Fruit fly (Drosophila melanogaster) whole organism, embryonic: ENCODE measurements around the gene Nos.

Experiments used
- B-H2 ChIP-seq: fragments of 200-800 bp; sonication (Bioruptor generic); optimal IDR thresholded peaks from 2 replicates; lab custom pipeline; 2018; ENCODE audit warnings: missing biosample characterization, mild to moderate bottlenecking, missing genetic modification characterization
- Bgb ChIP-seq: fragments of 200-800 bp; sonication (Bioruptor generic); IDR thresholded peaks from 2 replicates; pipeline ENCODE4 v1.3.6; 2022; ENCODE audit warnings: missing biosample characterization, missing genetic modification characterization; ENCODE audit not compliant: partially characterized antibody
- CG10274 ChIP-seq: fragments of 200-800 bp; sonication (Bioruptor generic); optimal IDR thresholded peaks from 3 replicates; lab custom pipeline; 2017; ENCODE audit warnings: missing biosample characterization, mild to moderate bottlenecking, missing genetic modification characterization
- CG10543 ChIP-seq: fragments of 200-800 bp; sonication (Bioruptor generic); optimal IDR thresholded peaks from 3 replicates; lab custom pipeline; 2017; ENCODE audit warnings: missing biosample characterization, mild to moderate bottlenecking, missing genetic modification characterization, moderate library complexity
- CG12071 ChIP-seq: fragments of 200-800 bp; sonication (Bioruptor generic); optimal IDR thresholded peaks from 3 replicates; lab custom pipeline; 2018; ENCODE audit warnings: missing biosample characterization, mild to moderate bottlenecking, missing genetic modification characterization
- CG1233 ChIP-seq: fragments of 200-800 bp; sonication (Bioruptor generic); optimal IDR thresholded peaks from 4 replicates; lab custom pipeline; 2018; ENCODE audit warnings: missing biosample characterization, mild to moderate bottlenecking, missing genetic modification characterization
- CG13296 ChIP-seq: fragments of 200-800 bp; sonication (Bioruptor generic); optimal IDR thresholded peaks from 3 replicates; lab custom pipeline; 2018; ENCODE audit warnings: missing biosample characterization, mild to moderate bottlenecking, missing genetic modification characterization
- CG17359 ChIP-seq: fragments of 200-800 bp; sonication (Bioruptor generic); optimal IDR thresholded peaks from 3 replicates; lab custom pipeline; 2018; ENCODE audit warnings: missing biosample characterization, mild to moderate bottlenecking, missing genetic modification characterization, moderate library complexity
- CG2678 ChIP-seq: fragments of 200-800 bp; sonication (Bioruptor generic); optimal IDR thresholded peaks from 3 replicates; lab custom pipeline; 2019; ENCODE audit warnings: missing biosample characterization, mild to moderate bottlenecking, missing genetic modification characterization, moderate library complexity
- CG32767 ChIP-seq: fragments of 200-800 bp; sonication (Bioruptor generic); IDR thresholded peaks from 2 replicates; pipeline ENCODE4 v1.3.6; 2022; ENCODE audit warnings: missing biosample characterization, missing genetic modification characterization
- CG42726 ChIP-seq: fragments of 200-800 bp; sonication (Bioruptor generic); IDR thresholded peaks from 2 replicates; pipeline ENCODE4 v1.3.6; 2022; ENCODE audit warnings: missing biosample characterization, missing genetic modification characterization; ENCODE audit not compliant: partially characterized antibody
- CG4707 ChIP-seq: fragments of 200-800 bp; sonication (Bioruptor generic); optimal IDR thresholded peaks from 2 replicates; lab custom pipeline; 2018; ENCODE audit warnings: missing biosample characterization, mild to moderate bottlenecking, missing genetic modification characterization, moderate library complexity
- CG4730 ChIP-seq: fragments of 200-800 bp; sonication (Bioruptor generic); IDR thresholded peaks from 2 replicates; pipeline ENCODE4 v1.3.6; 2022; ENCODE audit warnings: missing biosample characterization, missing genetic modification characterization
- CG5180 ChIP-seq: fragments of 200-800 bp; sonication (Bioruptor generic); optimal IDR thresholded peaks from 3 replicates; lab custom pipeline; 2017; ENCODE audit warnings: missing biosample characterization, missing genetic modification characterization, mild to moderate bottlenecking, moderate library complexity, missing genetic modification reagents
- CG6689 ChIP-seq: fragments of 200-800 bp; sonication (Bioruptor generic); IDR thresholded peaks from 2 replicates; pipeline ENCODE4 v1.3.6; 2022; ENCODE audit warnings: missing biosample characterization, missing genetic modification characterization
- CG6765 ChIP-seq: fragments of 200-800 bp; sonication (Bioruptor generic); optimal IDR thresholded peaks from 3 replicates; lab custom pipeline; 2017; ENCODE audit warnings: missing biosample characterization, mild to moderate bottlenecking, missing genetic modification characterization
- CG6791 ChIP-seq: fragments of 200-800 bp; sonication (Bioruptor generic); IDR thresholded peaks from 3 replicates; pipeline ENCODE4 v1.3.6; 2022; ENCODE audit warnings: missing biosample characterization, missing genetic modification characterization; ENCODE audit not compliant: partially characterized antibody
- CG6813 ChIP-seq: fragments of 200-800 bp; sonication (Bioruptor generic); optimal IDR thresholded peaks from 2 replicates; lab custom pipeline; 2017; ENCODE audit warnings: missing biosample characterization, missing genetic modification characterization, mild to moderate bottlenecking, moderate library complexity, missing genetic modification reagents
- CG7839 ChIP-seq: fragments of 200-800 bp; sonication (Bioruptor generic); optimal IDR thresholded peaks from 3 replicates; lab custom pipeline; 2018; ENCODE audit warnings: missing biosample characterization, mild to moderate bottlenecking, missing genetic modification characterization, moderate library complexity
- Dip3 ChIP-seq: fragments of 200-800 bp; sonication (Bioruptor generic); optimal IDR thresholded peaks from 3 replicates; lab custom pipeline; 2016; ENCODE audit warnings: missing biosample characterization, missing genetic modification characterization
- Eip74EF ChIP-seq, 2 experiments: fragments of 200-800 bp in 1 of 2; fragments of >200 bp in 1 of 2; sonication (Bioruptor generic) in 1 of 2; optimal IDR thresholded peaks; 2 replicates each; lab custom pipeline; 2017 to 2019; ENCODE audit warnings: missing biosample characterization in 2 of 2, missing genetic modification characterization in 2 of 2, mild to moderate bottlenecking in 1 of 2, moderate library complexity in 1 of 2
- Jarid2 ChIP-seq: fragments of 200-800 bp; sonication (Bioruptor generic); optimal IDR thresholded peaks from 3 replicates; lab custom pipeline; 2017; ENCODE audit warnings: mild to moderate bottlenecking, missing biosample characterization, missing genetic modification reagents, missing genetic modification characterization
- MTF-1 ChIP-seq: fragments of 200-800 bp; sonication (Bioruptor generic); optimal IDR thresholded peaks from 2 replicates; lab custom pipeline; 2018; ENCODE audit warnings: missing biosample characterization, mild to moderate bottlenecking, missing genetic modification characterization, borderline replicate concordance
- Mad ChIP-seq: fragments of 200-800 bp; sonication (Bioruptor generic); optimal IDR thresholded peaks from 2 replicates; lab custom pipeline; 2016; ENCODE audit warnings: missing biosample characterization, missing genetic modification characterization
- Meics ChIP-seq: fragments of 200-800 bp; sonication (Bioruptor generic); optimal IDR thresholded peaks from 2 replicates; lab custom pipeline; 2017; ENCODE audit warnings: missing biosample characterization, mild to moderate bottlenecking, missing genetic modification characterization
- NfI ChIP-seq: fragments of 200-800 bp; sonication (Bioruptor generic); optimal IDR thresholded peaks from 3 replicates; lab custom pipeline; 2018; ENCODE audit warnings: missing biosample characterization, mild to moderate bottlenecking, missing genetic modification characterization, moderate library complexity
- Rfx ChIP-seq: fragments of 200-800 bp; sonication (Bioruptor generic); IDR thresholded peaks from 2 replicates; pipeline ENCODE4 v1.3.6; 2022; ENCODE audit warnings: missing biosample characterization, missing genetic modification characterization
- Vsx1 ChIP-seq: fragments of 200-800 bp; sonication (Bioruptor generic); optimal IDR thresholded peaks from 2 replicates; lab custom pipeline; 2017; ENCODE audit warnings: missing biosample characterization, mild to moderate bottlenecking, missing genetic modification characterization, missing genetic modification reagents
- abd-A ChIP-seq: fragments of 200-800 bp; sonication (Bioruptor generic); optimal IDR thresholded peaks from 3 replicates; lab custom pipeline; 2019; ENCODE audit warnings: missing biosample characterization, mild to moderate bottlenecking, missing genetic modification characterization, moderate library complexity
- amos ChIP-seq: fragments of 200-800 bp; sonication (Bioruptor generic); IDR thresholded peaks from 2 replicates; pipeline ENCODE4 v1.3.6; 2022; ENCODE audit warnings: missing biosample characterization, missing genetic modification characterization; ENCODE audit not compliant: partially characterized antibody
- bcd ChIP-seq: fragments of 200-800 bp; sonication (Bioruptor generic); optimal IDR thresholded peaks from 2 replicates; lab custom pipeline; 2017; ENCODE audit warnings: missing biosample characterization, mild to moderate bottlenecking, missing genetic modification characterization
- cas ChIP-seq: fragments of 200-800 bp; sonication (Bioruptor generic); IDR thresholded peaks from 2 replicates; pipeline ENCODE4 v1.3.6; 2022; ENCODE audit warnings: missing biosample characterization, missing genetic modification characterization
- crp ChIP-seq, 2 experiments: fragments of 200-800 bp; sonication (Bioruptor generic); optimal IDR thresholded peaks; 2 replicates in 1 of 2; 3 replicates in 1 of 2; lab custom pipeline; 2017; ENCODE audit warnings: missing biosample characterization in 2 of 2, missing genetic modification characterization in 2 of 2, mild to moderate bottlenecking in 1 of 2, moderate library complexity in 1 of 2
- dpn ChIP-seq, 2 experiments: fragments of 200-800 bp; sonication (Bioruptor generic); optimal IDR thresholded peaks; 3 replicates each; lab custom pipeline; 2016; ENCODE audit warnings: missing biosample characterization in 2 of 2, missing genetic modification characterization in 2 of 2
- eyg ChIP-seq: fragments of 200-800 bp; sonication (Bioruptor generic); optimal IDR thresholded peaks from 3 replicates; lab custom pipeline; 2016; ENCODE audit warnings: missing biosample characterization, missing genetic modification characterization
- her ChIP-seq: fragments of 200-800 bp; sonication (Bioruptor generic); optimal IDR thresholded peaks from 2 replicates; lab custom pipeline; 2016; ENCODE audit warnings: missing biosample characterization, missing genetic modification characterization
- kay ChIP-seq: fragments of 200-800 bp; sonication (Bioruptor generic); optimal IDR thresholded peaks from 2 replicates; lab custom pipeline; 2016; ENCODE audit warnings: missing biosample characterization, missing genetic modification characterization
- knrl ChIP-seq: fragments of 200-800 bp; sonication (Bioruptor generic); IDR thresholded peaks from 3 replicates; pipeline ENCODE4 v1.3.6; 2022; ENCODE audit warnings: missing biosample characterization, missing genetic modification characterization; ENCODE audit not compliant: partially characterized antibody
- mld ChIP-seq: fragments of 200-800 bp; sonication (Bioruptor generic); IDR thresholded peaks from 3 replicates; pipeline ENCODE4 v1.3.6; 2022; ENCODE audit warnings: missing biosample characterization, missing genetic modification characterization; ENCODE audit not compliant: partially characterized antibody
- nerfin-1 ChIP-seq: fragments of 200-800 bp; sonication (Bioruptor generic); optimal IDR thresholded peaks from 3 replicates; lab custom pipeline; 2019; ENCODE audit warnings: missing biosample characterization, mild to moderate bottlenecking, missing genetic modification characterization, moderate library complexity
- repo ChIP-seq: fragments of 200-800 bp; sonication (Bioruptor generic); optimal IDR thresholded peaks from 2 replicates; lab custom pipeline; 2016; ENCODE audit warnings: missing biosample characterization, missing genetic modification characterization
- schlank ChIP-seq: fragments of 200-800 bp; sonication (Bioruptor generic); optimal IDR thresholded peaks from 2 replicates; lab custom pipeline; 2018; ENCODE audit warnings: missing biosample characterization, mild to moderate bottlenecking, missing genetic modification characterization
- sd ChIP-seq: fragments of 200-800 bp; sonication (Bioruptor generic); optimal IDR thresholded peaks from 3 replicates; lab custom pipeline; 2018; ENCODE audit warnings: missing biosample characterization, mild to moderate bottlenecking, missing genetic modification characterization, moderate library complexity
- tap ChIP-seq: fragments of 200-800 bp; optimal IDR thresholded peaks from 3 replicates; lab custom pipeline; 2019; ENCODE audit warnings: missing biosample characterization, mild to moderate bottlenecking, missing genetic modification characterization, moderate library complexity
- tna ChIP-seq: fragments of 200-800 bp; sonication (Bioruptor generic); IDR thresholded peaks from 2 replicates; pipeline ENCODE4 v1.3.6; 2022; ENCODE audit warnings: missing biosample characterization, missing genetic modification characterization; ENCODE audit not compliant: partially characterized antibody
- vvl ChIP-seq: fragments of 200-800 bp; sonication (Bioruptor generic); IDR thresholded peaks from 2 replicates; pipeline ENCODE4 v1.3.6; 2022; ENCODE audit warnings: missing biosample characterization, missing genetic modification characterization
- wek ChIP-seq: fragments of 200-800 bp; sonication (Bioruptor generic); optimal IDR thresholded peaks from 3 replicates; lab custom pipeline; 2018; ENCODE audit warnings: missing biosample characterization, mild to moderate bottlenecking, missing genetic modification characterization, moderate library complexity

Gene Nos

DNA sequence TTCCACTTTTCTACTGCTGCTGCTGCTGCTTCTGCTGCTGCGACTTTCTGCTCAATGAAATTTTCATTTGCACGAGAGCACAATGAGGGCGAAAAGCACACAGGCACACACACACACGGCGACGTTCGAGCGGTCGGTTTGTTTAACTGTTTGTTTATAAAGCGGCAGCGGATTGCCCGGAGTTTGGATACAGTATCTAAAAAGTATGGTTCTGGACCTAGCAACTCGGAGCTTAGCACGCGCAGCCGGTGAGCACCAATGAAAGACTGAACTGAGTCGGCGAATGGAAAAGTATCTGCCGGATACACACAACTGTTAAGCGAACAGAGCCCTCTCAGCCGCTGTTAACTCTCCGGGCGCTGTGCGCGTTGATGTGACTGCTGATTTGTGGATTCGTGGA lies 81.3 kb downstream of the Nos start, which contains the start of gene CG17124 (continued):
- peak; percentile 87 for TF ChIP-seq abd-A (tag; lab: Kevin White, UChicago)
- peak; percentile 5 for TF ChIP-seq CG6813
- peak; percentile 28 for TF ChIP-seq tap (tag; lab: Kevin White, UChicago)
- TF ChIP-seq B-H2 (GFP tag; lab: Kevin White, UChicago): peak; percentile 68
- no peak for TF ChIP-seq kay (GFP tag; lab: Kevin White, UChicago)
- peak in 1 of 2 experiments; percentile 54 for TF ChIP-seq Eip74EF (GFP tag; optimal IDR thresholded peaks at IDR 0.05; lab: Kevin White, UChicago)
- TF ChIP-seq CG5180 (GFP tag; lab: Kevin White, UChicago): peak; percentile 72
- TF ChIP-seq MTF-1 (GFP tag; lab: Kevin White, UChicago): peak; percentile 64
- 0 out of 2 replicates have a peak, but pooled peaks have one; percentile 6 for TF ChIP-seq cas (GFP tag; lab: Robert Waterston, UW)
- TF ChIP-seq CG6689 (GFP tag; lab: Robert Waterston, UW): peak; percentile 11; the same call in 1 of the 2 replicates
- no peak for TF ChIP-seq crp (GFP tag; optimal IDR thresholded peaks at IDR 0.05; lab: Kevin White, UChicago)
- peak; percentile 17 for TF ChIP-seq nerfin-1
- peak; percentile 22 for TF ChIP-seq Mad
- TF ChIP-seq CG10274 (GFP tag; lab: Kevin White, UChicago): no peak
- 0 out of 2 replicates have a peak, but pooled peaks have one; percentile 11 for TF ChIP-seq CG4730 (GFP tag; lab: Robert Waterston, UW)
- TF ChIP-seq repo: peak; percentile 35
- peak; percentile 49; the same call in 1 of the 2 replicates for TF ChIP-seq tna (GFP tag; lab: Robert Waterston, UW)
- TF ChIP-seq CG42726: peak; percentile 64; the same call in 1 of the 2 replicates
- TF ChIP-seq CG10543 (GFP tag; lab: Kevin White, UChicago): peak; percentile 74
- TF ChIP-seq sd: peak; percentile 30
- TF ChIP-seq Jarid2 (GFP tag; lab: Kevin White, UChicago): peak; percentile 97
- TF ChIP-seq bcd (GFP tag; lab: Kevin White, UChicago): peak; percentile 18
- TF ChIP-seq CG4707 (GFP tag; lab: Kevin White, UChicago): peak; percentile 13
- peak; percentile 24 for TF ChIP-seq CG7839
- no peak for TF ChIP-seq CG1233
- TF ChIP-seq NfI (GFP tag; lab: Kevin White, UChicago): peak; percentile 30
- TF ChIP-seq Meics (GFP tag; lab: Kevin White, UChicago): peak; percentile 43
- peak; percentile 71; the same call in 1 of the 2 replicates for TF ChIP-seq vvl
- TF ChIP-seq Bgb (GFP tag; lab: Robert Waterston, UW): peak; percentile 63
- 0 out of 3 replicates have a peak, but pooled peaks have one; percentile 10 for TF ChIP-seq mld (GFP tag; lab: Robert Waterston, UW)
- peak; percentile 7 for TF ChIP-seq eyg (GFP tag; lab: Kevin White, UChicago)
- peak in 1 of 2 experiments; percentile 14 for TF ChIP-seq dpn (GFP tag; optimal IDR thresholded peaks at IDR 0.05; lab: Kevin White, UChicago)
- TF ChIP-seq CG6791 (GFP tag; lab: Robert Waterston, UW): peak; percentile 48; the same call in 2 of the 3 replicates
- TF ChIP-seq Dip3 (GFP tag; lab: Kevin White, UChicago): no peak
- peak; percentile 24 for TF ChIP-seq CG13296 (GFP tag; lab: Kevin White, UChicago)
- peak; percentile 56 for TF ChIP-seq CG12071
- peak; percentile 45 for TF ChIP-seq wek (GFP tag; lab: Kevin White, UChicago)
- peak; percentile 51; the same call in 1 of the 2 replicates for TF ChIP-seq Rfx (GFP tag; lab: Robert Waterston, UW)
- peak; percentile 37 for TF ChIP-seq CG2678
- peak; percentile 28 for TF ChIP-seq schlank
- TF ChIP-seq her (GFP tag; lab: Kevin White, UChicago): peak; percentile 64
- peak; percentile 64; the same call in 1 of the 2 replicates for TF ChIP-seq CG32767 (GFP tag; lab: Robert Waterston, UW)
- TF ChIP-seq amos (GFP tag; lab: Robert Waterston, UW): peak; percentile 40; the same call in 1 of the 2 replicates
- no peak for TF ChIP-seq Vsx1 (GFP tag; lab: Kevin White, UChicago)
- peak; percentile 38; the same call in 1 of the 3 replicates for TF ChIP-seq knrl (GFP tag; lab: Robert Waterston, UW)
- peak; percentile 74 for TF ChIP-seq CG6765
- peak; percentile 14 for TF ChIP-seq CG17359 (tag; lab: Kevin White, UChicago)
